Fruit fly (Drosophila melanogaster) whole organism, prepupa: ENCODE data around the gene rdgA.

ENCODE experiments used
- Blimp-1 ChIP-seq: fragments of 200-800 bp; sonication (Bioruptor generic); optimal IDR thresholded peaks from 3 replicates; lab custom pipeline; 2017; ENCODE audit warnings: missing biosample characterization, missing genetic modification characterization, mild to moderate bottlenecking, moderate library complexity, missing genetic modification reagents
- CG10669 ChIP-seq: fragments of 200-800 bp; sonication (Bioruptor generic); optimal IDR thresholded peaks from 3 replicates; lab custom pipeline; 2018; ENCODE audit warnings: missing biosample characterization, mild to moderate bottlenecking, missing genetic modification characterization, moderate library complexity
- CG11294 ChIP-seq: fragments of 200-800 bp; sonication (Bioruptor generic); IDR thresholded peaks from 2 replicates; pipeline ENCODE4 v1.3.6; 2022; ENCODE audit warnings: missing biosample characterization, missing genetic modification characterization
- CG11762 ChIP-seq: fragments of 200-800 bp; sonication (Bioruptor generic); optimal IDR thresholded peaks from 3 replicates; lab custom pipeline; 2016; ENCODE audit warnings: missing biosample characterization, missing genetic modification characterization; ENCODE audit not compliant: insufficient read depth
- CG11902 ChIP-seq: fragments of 200-800 bp; sonication (Bioruptor generic); optimal IDR thresholded peaks from 3 replicates; lab custom pipeline; 2016; ENCODE audit warnings: missing biosample characterization, missing genetic modification characterization
- CG15336 ChIP-seq: fragments of 200-800 bp; sonication (Bioruptor generic); IDR thresholded peaks from 2 replicates; pipeline ENCODE4 v1.3.6; 2022; ENCODE audit warnings: missing biosample characterization, missing genetic modification characterization
- CG1621 ChIP-seq: fragments of 200-800 bp; sonication (Bioruptor generic); optimal IDR thresholded peaks from 3 replicates; lab custom pipeline; 2018; ENCODE audit warnings: missing biosample characterization, mild to moderate bottlenecking, missing genetic modification characterization
- CG16779 ChIP-seq: fragments of 200-800 bp; sonication (Bioruptor generic); optimal IDR thresholded peaks from 3 replicates; lab custom pipeline; 2017; ENCODE audit warnings: missing biosample characterization, mild to moderate bottlenecking, missing genetic modification characterization
- CG3032 ChIP-seq: fragments of 200-800 bp; optimal IDR thresholded peaks from 2 replicates; lab custom pipeline; 2019; ENCODE audit warnings: missing biosample characterization, mild to moderate bottlenecking, missing genetic modification characterization, moderate library complexity
- CG31627 ChIP-seq: fragments of 200-800 bp; sonication (Bioruptor generic); optimal IDR thresholded peaks from 3 replicates; lab custom pipeline; 2016; ENCODE audit warnings: missing biosample characterization, missing genetic modification characterization
- CG32006 ChIP-seq: fragments of 200-800 bp; sonication (Bioruptor generic); optimal IDR thresholded peaks from 3 replicates; lab custom pipeline; 2017; ENCODE audit warnings: missing biosample characterization, mild to moderate bottlenecking, missing genetic modification characterization
- CG34406 ChIP-seq: fragments of 200-800 bp; sonication (Bioruptor generic); optimal IDR thresholded peaks from 3 replicates; lab custom pipeline; 2016; ENCODE audit warnings: missing biosample characterization, missing genetic modification characterization
- CG3919 ChIP-seq: fragments of 200-800 bp; sonication (Bioruptor generic); optimal IDR thresholded peaks from 3 replicates; lab custom pipeline; 2016; ENCODE audit warnings: missing biosample characterization, missing genetic modification characterization
- CG4318 ChIP-seq: fragments of 200-800 bp; sonication (Bioruptor generic); optimal IDR thresholded peaks from 3 replicates; lab custom pipeline; 2017; ENCODE audit warnings: missing biosample characterization, mild to moderate bottlenecking, missing genetic modification characterization
- CG6163 ChIP-seq: fragments of 200-800 bp; sonication (Bioruptor generic); IDR thresholded peaks from 3 replicates; pipeline ENCODE4 v1.3.6; 2022; ENCODE audit warnings: missing biosample characterization, missing genetic modification characterization
- CG6276 ChIP-seq: fragments of 200-800 bp; sonication (Bioruptor generic); optimal IDR thresholded peaks from 2 replicates; lab custom pipeline; 2017; ENCODE audit warnings: missing biosample characterization, mild to moderate bottlenecking, missing genetic modification characterization
- CG6792 ChIP-seq: fragments of 200-800 bp; sonication (Bioruptor generic); optimal IDR thresholded peaks from 3 replicates; lab custom pipeline; 2016; ENCODE audit warnings: missing biosample characterization, missing genetic modification characterization
- CG6808 ChIP-seq: fragments of 200-800 bp; sonication (Bioruptor generic); optimal IDR thresholded peaks from 3 replicates; lab custom pipeline; 2017; ENCODE audit warnings: missing biosample characterization, missing genetic modification characterization, mild to moderate bottlenecking, moderate library complexity, missing genetic modification reagents
- CG8119 ChIP-seq: fragments of 200-800 bp; sonication (Bioruptor generic); IDR thresholded peaks from 3 replicates; pipeline ENCODE4 v1.3.6; 2022; ENCODE audit warnings: missing biosample characterization, missing genetic modification characterization
- CG8319 ChIP-seq: fragments of 200-800 bp; sonication (Bioruptor generic); optimal IDR thresholded peaks from 3 replicates; lab custom pipeline; 2016; ENCODE audit warnings: missing biosample characterization, missing genetic modification characterization
- CG8632 ChIP-seq: fragments of 200-800 bp; sonication (Bioruptor generic); optimal IDR thresholded peaks from 3 replicates; lab custom pipeline; 2016; ENCODE audit warnings: missing biosample characterization, missing genetic modification characterization
- Eip75B ChIP-seq: fragments of 200-800 bp; sonication (Bioruptor generic); optimal IDR thresholded peaks from 3 replicates; lab custom pipeline; 2016; ENCODE audit warnings: missing biosample characterization, missing genetic modification characterization
- Ets21C ChIP-seq: fragments of 200-800 bp; sonication (Bioruptor generic); optimal IDR thresholded peaks from 3 replicates; lab custom pipeline; 2016; ENCODE audit warnings: missing biosample characterization, missing genetic modification characterization
- Ets96B ChIP-seq: fragments of 200-800 bp; optimal IDR thresholded peaks from 2 replicates; lab custom pipeline; 2019; ENCODE audit warnings: missing biosample characterization, mild to moderate bottlenecking, missing genetic modification characterization, moderate library complexity
- Gug ChIP-seq: fragments of 200-800 bp; sonication (Bioruptor generic); IDR thresholded peaks from 2 replicates; pipeline ENCODE4 v1.3.6; 2022; ENCODE audit warnings: missing biosample characterization, missing genetic modification characterization
- Hr38 ChIP-seq: sonication (Bioruptor generic); optimal IDR thresholded peaks from 2 replicates; lab custom pipeline; 2016; ENCODE audit warnings: missing biosample characterization, missing genetic modification characterization
- Hr39 ChIP-seq: fragments of 200-800 bp; sonication (Bioruptor generic); optimal IDR thresholded peaks from 2 replicates; lab custom pipeline; 2016; ENCODE audit warnings: missing biosample characterization, missing genetic modification characterization
- Hr4 ChIP-seq: fragments of 200-800 bp; sonication (Bioruptor generic); optimal IDR thresholded peaks from 3 replicates; lab custom pipeline; 2016; ENCODE audit warnings: missing biosample characterization, missing genetic modification characterization
- Lpt ChIP-seq: fragments of 200-800 bp; sonication (Bioruptor generic); optimal IDR thresholded peaks from 3 replicates; lab custom pipeline; 2016; ENCODE audit warnings: missing biosample characterization, missing genetic modification characterization
- Met ChIP-seq: fragments of 200-800 bp; sonication (Bioruptor generic); optimal IDR thresholded peaks from 3 replicates; lab custom pipeline; 2016; ENCODE audit warnings: missing biosample characterization, missing genetic modification characterization
- Sox14 ChIP-seq: fragments of 200-800 bp; sonication (Bioruptor generic); optimal IDR thresholded peaks from 3 replicates; lab custom pipeline; 2016; ENCODE audit warnings: missing biosample characterization, missing genetic modification characterization
- Sox15 ChIP-seq: fragments of 200-800 bp; sonication (Bioruptor generic); optimal IDR thresholded peaks from 3 replicates; lab custom pipeline; 2016; ENCODE audit warnings: missing biosample characterization, missing genetic modification characterization
- achi ChIP-seq: fragments of 200-800 bp; sonication (Bioruptor generic); optimal IDR thresholded peaks from 3 replicates; lab custom pipeline; 2016; ENCODE audit warnings: missing biosample characterization, missing genetic modification characterization
- acj6 ChIP-seq: fragments of 200-800 bp; sonication (Bioruptor generic); optimal IDR thresholded peaks from 3 replicates; lab custom pipeline; 2016; ENCODE audit warnings: missing biosample characterization, missing genetic modification characterization
- cyc ChIP-seq: fragments of 200-800 bp; sonication (Bioruptor generic); optimal IDR thresholded peaks from 3 replicates; lab custom pipeline; 2016; ENCODE audit warnings: missing biosample characterization, missing genetic modification characterization
- dac ChIP-seq: fragments of 200-800 bp; sonication (Bioruptor generic); optimal IDR thresholded peaks from 2 replicates; lab custom pipeline; 2017; ENCODE audit warnings: missing biosample characterization, mild to moderate bottlenecking, missing genetic modification characterization
- dsx ChIP-seq: fragments of 200-800 bp; optimal IDR thresholded peaks from 3 replicates; lab custom pipeline; 2019; ENCODE audit warnings: missing biosample characterization, mild to moderate bottlenecking, missing genetic modification characterization, moderate library complexity; ENCODE audit not compliant: poor library complexity, severe bottlenecking
- eg ChIP-seq: fragments of 200-800 bp; sonication (Bioruptor generic); IDR thresholded peaks from 3 replicates; pipeline ENCODE4 v1.3.6; 2022; ENCODE audit warnings: missing biosample characterization, missing genetic modification characterization
- esn ChIP-seq: fragments of 200-800 bp; sonication (Bioruptor generic); optimal IDR thresholded peaks from 2 replicates; lab custom pipeline; 2016; ENCODE audit warnings: missing biosample characterization, mild to moderate bottlenecking, missing genetic modification characterization, moderate library complexity
- fkh ChIP-seq: fragments of 200-800 bp; sonication (Bioruptor generic); optimal IDR thresholded peaks from 3 replicates; lab custom pipeline; 2017; ENCODE audit warnings: missing biosample characterization, mild to moderate bottlenecking, missing genetic modification characterization, moderate library complexity
- lz ChIP-seq: fragments of 200-800 bp; sonication (Bioruptor generic); optimal IDR thresholded peaks from 3 replicates; lab custom pipeline; 2016; ENCODE audit warnings: missing biosample characterization, missing genetic modification characterization
- net ChIP-seq: fragments of 200-800 bp; sonication (Bioruptor generic); optimal IDR thresholded peaks from 3 replicates; lab custom pipeline; 2016; ENCODE audit warnings: missing biosample characterization, missing genetic modification characterization
- pdm3 ChIP-seq: fragments of 200-800 bp; sonication (Bioruptor generic); optimal IDR thresholded peaks from 3 replicates; lab custom pipeline; 2016; ENCODE audit warnings: missing biosample characterization, missing genetic modification characterization
- salr ChIP-seq, 2 experiments: fragments of 200-800 bp; sonication (Bioruptor generic); optimal IDR thresholded peaks; 3 replicates each; lab custom pipeline; 2016 to 2018; ENCODE audit warnings: missing biosample characterization in 2 of 2, missing genetic modification characterization in 2 of 2, mild to moderate bottlenecking in 1 of 2
- spab ChIP-seq: fragments of 200-800 bp; sonication (Bioruptor generic); optimal IDR thresholded peaks from 2 replicates; lab custom pipeline; 2017; ENCODE audit warnings: missing biosample characterization, mild to moderate bottlenecking, missing genetic modification characterization, missing genetic modification reagents
- ss ChIP-seq, 2 experiments: fragments of 200-800 bp; sonication (Bioruptor generic); optimal IDR thresholded peaks; 2 replicates in 1 of 2; 3 replicates in 1 of 2; lab custom pipeline; 2017 to 2018; ENCODE audit warnings: mild to moderate bottlenecking in 2 of 2, missing biosample characterization in 2 of 2, missing genetic modification characterization in 2 of 2, moderate library complexity in 1 of 2
- svp ChIP-seq: fragments of 200-800 bp; sonication (Bioruptor generic); peaks from one replicate; lab custom pipeline; 2016; ENCODE audit warnings: missing biosample characterization, missing genetic modification characterization
- topi ChIP-seq: fragments of 200-800 bp; sonication (Bioruptor generic); optimal IDR thresholded peaks from 3 replicates; lab custom pipeline; 2016; ENCODE audit warnings: missing biosample characterization, missing genetic modification characterization

rdgA gene

DNA sequence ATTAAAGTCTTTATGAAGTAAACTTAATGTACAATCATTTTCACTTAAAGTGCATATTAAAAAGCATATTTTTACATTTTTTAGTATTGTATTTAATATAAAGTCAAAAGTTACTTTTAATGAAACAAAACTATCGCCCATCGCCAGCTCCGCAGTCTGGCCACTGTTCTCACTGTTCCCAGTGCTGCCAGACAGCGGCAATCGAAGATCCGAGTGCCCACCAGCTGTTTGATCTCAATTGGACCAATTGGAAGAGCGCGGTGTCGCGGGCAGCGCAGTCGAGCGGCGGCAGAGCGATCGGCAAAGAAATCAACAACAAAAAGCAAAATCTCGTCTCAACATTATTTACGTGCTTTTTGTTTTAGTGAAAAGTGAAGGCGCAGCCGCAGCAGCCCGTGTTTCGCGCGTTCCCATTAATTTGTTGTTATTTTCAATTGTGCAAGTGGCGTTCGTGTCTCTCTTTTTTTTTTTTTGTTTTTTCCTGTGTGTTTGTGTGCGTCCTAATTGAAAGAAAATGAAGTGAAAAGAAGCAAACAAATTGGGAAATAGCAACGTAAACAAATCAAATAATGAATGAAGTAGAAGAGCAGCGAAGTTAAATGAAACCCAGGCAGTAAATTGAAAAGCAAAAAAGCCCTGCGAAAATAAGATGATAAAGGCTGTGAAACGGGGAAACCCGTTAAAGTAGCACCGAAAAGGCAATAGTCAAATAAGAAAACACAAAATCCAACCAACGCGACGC, at the start of gene rdgA (continued):
- TF ChIP-seq CG8319 (GFP tag; lab: Kevin White, UChicago) (no peak), achi (GFP tag; lab: Kevin White, UChicago) (no peak), ss (GFP tag; optimal IDR thresholded peaks at IDR 0.05; lab: Kevin White, UChicago) (peak; percentile 19 to 24), Sox14 (no peak), acj6 (GFP tag; lab: Kevin White, UChicago) (no peak), CG11762 (GFP tag; lab: Kevin White, UChicago) (no peak), Hr38 (GFP tag; lab: Kevin White, UChicago) (no peak), Sox15 (no peak), esn (GFP tag; lab: Kevin White, UChicago) (peak; percentile 1)

DNA sequence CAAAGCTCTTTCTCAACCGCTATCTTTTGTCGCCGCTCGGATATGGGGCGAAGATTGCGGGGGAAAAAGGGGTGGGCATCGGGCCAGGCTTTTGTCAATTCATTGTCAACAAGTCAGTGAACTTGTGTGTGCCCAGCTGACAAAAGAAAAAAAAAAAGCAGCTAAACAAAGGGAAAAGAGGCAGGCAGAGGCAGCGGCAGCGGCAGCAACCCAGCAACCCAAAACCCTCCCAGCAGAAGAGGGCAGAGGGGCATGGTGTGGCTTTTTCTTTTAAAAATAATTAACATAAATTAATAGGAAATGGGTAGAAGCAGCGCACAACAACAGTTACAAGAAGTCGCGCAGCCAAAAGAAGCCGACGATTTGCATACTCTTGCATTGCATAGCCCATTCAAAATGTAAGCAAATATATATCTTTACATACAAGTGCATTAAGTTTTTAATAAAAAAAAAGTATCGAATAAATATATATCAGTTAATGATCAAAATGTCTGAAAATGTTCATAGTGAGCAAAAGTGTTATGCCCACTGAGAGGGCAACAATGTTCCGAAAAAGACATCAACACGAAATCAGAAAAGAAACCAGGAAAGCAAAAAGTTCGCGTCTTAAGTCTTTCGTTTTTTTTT, 49.7 kb upstream of the rdgA start:
- TF ChIP-seq Sox14 (no peak), net (GFP tag; lab: Kevin White, UChicago) (no peak), lz (GFP tag; lab: Kevin White, UChicago) (no peak), cyc (no peak), CG6163 (GFP tag; lab: Robert Waterston, UW) (no peak), fkh (GFP tag; lab: Kevin White, UChicago) (peak; percentile 46), CG6276 (GFP tag; lab: Kevin White, UChicago) (no peak), topi (GFP tag; lab: Kevin White, UChicago) (no peak), svp (GFP tag; lab: Kevin White, UChicago) (peak; percentile 85), CG11762 (GFP tag; lab: Kevin White, UChicago) (no peak), CG34406 (GFP tag; lab: Kevin White, UChicago) (no peak), esn (GFP tag; lab: Kevin White, UChicago) (no peak), CG8119 (no peak), Eip75B (GFP tag; lab: Kevin White, UChicago) (peak; percentile 7), spab (GFP tag; lab: Kevin White, UChicago) (no peak), dac (GFP tag; lab: Kevin White, UChicago) (no peak), Hr4 (no peak), CG11294 (GFP tag; lab: Robert Waterston, UW) (no peak), dsx (GFP tag; lab: Kevin White, UChicago) (peak; percentile 24), Ets96B (tag; lab: Kevin White, UChicago) (no peak), salr (GFP tag; optimal IDR thresholded peaks at IDR 0.05; lab: Kevin White, UChicago) (no peak), CG11902 (GFP tag; lab: Kevin White, UChicago) (no peak), CG1621 (tag; lab: Kevin White, UChicago) (no peak), CG4318 (GFP tag; lab: Kevin White, UChicago) (no peak), CG16779 (no peak), CG15336 (no peak), CG6808 (GFP tag; lab: Kevin White, UChicago) (no peak), CG3032 (tag; lab: Kevin White, UChicago) (no peak), pdm3 (GFP tag; lab: Kevin White, UChicago) (no peak), Ets21C (no peak), CG32006 (GFP tag; lab: Kevin White, UChicago) (no peak), CG31627 (GFP tag; lab: Kevin White, UChicago) (no peak), CG8632 (GFP tag; lab: Kevin White, UChicago) (no peak), Met (peak; percentile 80), CG3919 (GFP tag; lab: Kevin White, UChicago) (no peak), eg (GFP tag; lab: Robert Waterston, UW) (0 out of 3 replicates have a peak, but pooled peaks have one; percentile 15), ss (GFP tag; optimal IDR thresholded peaks at IDR 0.05; lab: Kevin White, UChicago) (peak in 1 of 2 experiments; percentile 27), Gug (GFP tag; lab: Robert Waterston, UW) (no peak), CG10669 (no peak), Hr39 (GFP tag; lab: Kevin White, UChicago) (no peak), Lpt (no peak), Blimp-1 (GFP tag; lab: Kevin White, UChicago) (no peak), Sox15 (no peak), CG6792 (GFP tag; lab: Kevin White, UChicago) (no peak)
